Fruit fly (Drosophila melanogaster): ENCODE results near the gene Ptp61F.

Gene Ptp61F

dm6 chr3L:1335989-1336961, 138.8 kb downstream of the Ptp61F start (continued):
- TF ChIP-seq B-H1 (GFP tag; IDR thresholded peaks at IDR 0.05) = no peak; the same call in 2 of the 3 replicates
- no peak for TF ChIP-seq nau (GFP tag; optimal IDR thresholded peaks at IDR 0.05)
- TF ChIP-seq en (GFP tag; optimal IDR thresholded peaks at IDR 0.05) = no peak
- no peak for TF ChIP-seq CG12155 (GFP tag; optimal IDR thresholded peaks at IDR 0.05)
- TF ChIP-seq fd3F (GFP tag; optimal IDR thresholded peaks at IDR 0.05) = no peak
- peak; percentile 92 for TF ChIP-seq CG34376 (GFP tag; optimal IDR thresholded peaks at IDR 0.05)
- TF ChIP-seq bowl (GFP tag; IDR thresholded peaks at IDR 0.05) = no peak
- TF ChIP-seq CG17829 (tag; optimal IDR thresholded peaks at IDR 0.05) = no peak
- TF ChIP-seq MBD-R2 (GFP tag; IDR thresholded peaks at IDR 0.05) = peak; percentile 36; the same call in 1 of the 2 replicates
- TF ChIP-seq HHEX (GFP tag; optimal IDR thresholded peaks at IDR 0.05) = no peak
- peak; percentile 80 for TF ChIP-seq cwo (GFP tag; optimal IDR thresholded peaks at IDR 0.05)
- no peak for TF ChIP-seq CG10267 (tag; optimal IDR thresholded peaks at IDR 0.05)
- no peak for TF ChIP-seq CG1832 (GFP tag; optimal IDR thresholded peaks at IDR 0.05)
- TF ChIP-seq dm (GFP tag; optimal IDR thresholded peaks at IDR 0.05) = no peak
- TF ChIP-seq Dll (GFP tag; IDR thresholded peaks at IDR 0.05; ENCODE audit: partially characterized antibody) = no peak
- TF ChIP-seq CG12219 (GFP tag; optimal IDR thresholded peaks at IDR 0.05) = no peak
- peak; percentile 50 for TF ChIP-seq CG18599 (GFP tag; optimal IDR thresholded peaks at IDR 0.05)
- no peak for TF ChIP-seq Max (GFP tag; optimal IDR thresholded peaks at IDR 0.05)
- peak; percentile 90 for TF ChIP-seq Med (GFP tag)
- no peak for TF ChIP-seq Hr39 (optimal IDR thresholded peaks at IDR 0.05)
- TF ChIP-seq chinmo (GFP tag; IDR thresholded peaks at IDR 0.05; ENCODE audit: partially characterized antibody) = 0 out of 4 replicates have a peak, but pooled peaks have one; percentile 29
- TF ChIP-seq CG2875 (GFP tag; optimal IDR thresholded peaks at IDR 0.05) = no peak
- no peak for TF ChIP-seq CG7372 (GFP tag; IDR thresholded peaks at IDR 0.05)
- no peak for TF ChIP-seq CG5953 (GFP tag; IDR thresholded peaks at IDR 0.05)
- TF ChIP-seq C15 (GFP tag; IDR thresholded peaks at IDR 0.05) = no peak
- no peak for TF ChIP-seq CG6683 (GFP tag; optimal IDR thresholded peaks at IDR 0.05)
- TF ChIP-seq CG7928 (GFP tag; optimal IDR thresholded peaks at IDR 0.05) = no peak
- no peak for TF ChIP-seq CG15696 (tag; optimal IDR thresholded peaks at IDR 0.05)
- no peak for TF ChIP-seq crp (GFP tag; optimal IDR thresholded peaks at IDR 0.05)
- no peak for TF ChIP-seq ewg (GFP tag; optimal IDR thresholded peaks at IDR 0.05)
- TF ChIP-seq peb (GFP tag; IDR thresholded peaks at IDR 0.05) = no peak
- peak; percentile 42 for TF ChIP-seq CG2120 (GFP tag; optimal IDR thresholded peaks at IDR 0.05)
- TF ChIP-seq CG3163 (GFP tag; optimal IDR thresholded peaks at IDR 0.05) = no peak
- no peak for TF ChIP-seq HmgZ (tag; optimal IDR thresholded peaks at IDR 0.05)
- no peak for TF ChIP-seq CG1024 (GFP tag; IDR thresholded peaks at IDR 0.05)
- no peak for TF ChIP-seq CG12104 (GFP tag; optimal IDR thresholded peaks at IDR 0.05)
- TF ChIP-seq z (GFP tag; IDR thresholded peaks at IDR 0.05) = no peak
- TF ChIP-seq CG15011 (GFP tag; optimal IDR thresholded peaks at IDR 0.05) = no peak
- no peak for TF ChIP-seq Doc2 (GFP tag; IDR thresholded peaks at IDR 0.05)
- TF ChIP-seq GATAe (GFP tag; conservative IDR thresholded peaks at IDR 0.05) = peak; percentile 58; the same call in 1 of the 2 replicates
- TF ChIP-seq cg (GFP tag; optimal IDR thresholded peaks at IDR 0.05) = peak; percentile 26
- no peak for TF ChIP-seq HLH54F (GFP tag; optimal IDR thresholded peaks at IDR 0.05)
- TF ChIP-seq CG3726 (GFP tag; IDR thresholded peaks at IDR 0.05) = no peak
- TF ChIP-seq gro (GFP tag; optimal IDR thresholded peaks at IDR 0.05) = peak; percentile 44
- TF ChIP-seq wek (GFP tag; optimal IDR thresholded peaks at IDR 0.05) = no peak
- TF ChIP-seq croc (GFP tag; conservative IDR thresholded peaks at IDR 0.05) = no peak
- TF ChIP-seq CG4617 (GFP tag; optimal IDR thresholded peaks at IDR 0.05; ENCODE audit: borderline replicate concordance) = no peak
- TF ChIP-seq sim (GFP tag; IDR thresholded peaks at IDR 0.05) = no peak
- no peak for TF ChIP-seq tio (GFP tag; optimal IDR thresholded peaks at IDR 0.05)

Data from whole organism, embryonic.